Worm (Caenorhabditis elegans): ENCODE results near the gene srh-203.

DNA sequence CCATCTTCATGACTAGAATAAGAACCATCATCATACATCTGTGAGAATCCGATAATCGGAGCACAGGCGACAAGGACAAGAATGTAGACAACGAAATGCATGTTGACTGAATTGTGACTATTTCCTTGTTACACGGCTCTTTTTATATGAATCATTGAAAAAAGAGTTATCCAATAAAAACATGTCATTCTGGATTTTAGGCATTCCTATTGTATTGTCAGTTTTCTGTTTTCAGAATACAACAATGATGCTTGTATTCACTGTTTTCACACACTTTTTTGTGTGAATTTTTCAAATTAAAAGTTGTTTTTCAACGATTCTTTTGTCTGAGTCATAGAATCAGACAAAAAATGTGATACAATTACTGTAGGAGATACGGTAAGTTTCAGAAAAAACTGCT is 19.6 kb downstream of the srh-203 start, which contains the start of gene F20E11.18:
- no peak for TF ChIP-seq nhr-2 (tag; optimal IDR thresholded peaks at IDR 0.05)
- no peak for TF ChIP-seq snpc-4 (tag; optimal IDR thresholded peaks at IDR 0.05)
- TF ChIP-seq ces-1 (GFP tag; optimal IDR thresholded peaks at IDR 0.05): no peak
- TF ChIP-seq zip-8 (tag; optimal IDR thresholded peaks at IDR 0.05): no peak
- TF ChIP-seq lsy-2 (tag; optimal IDR thresholded peaks at IDR 0.05): no peak
- no peak for TF ChIP-seq nhr-237 (tag; optimal IDR thresholded peaks at IDR 0.05)
- no peak for TF ChIP-seq pha-4 (tag; optimal IDR thresholded peaks at IDR 0.05)
- no peak for TF ChIP-seq elt-1 (tag; optimal IDR thresholded peaks at IDR 0.05; ENCODE audit: borderline replicate concordance, insufficient read depth)
- TF ChIP-seq flh-1 (GFP tag; optimal IDR thresholded peaks at IDR 0.05): no peak
- TF ChIP-seq hlh-1 (tag; optimal IDR thresholded peaks at IDR 0.05): no peak
- TF ChIP-seq lin-13 (tag; optimal IDR thresholded peaks at IDR 0.05): no peak
- no peak for TF ChIP-seq nhr-76 (tag; optimal IDR thresholded peaks at IDR 0.05)
- no peak for TF ChIP-seq elt-3 (tag; optimal IDR thresholded peaks at IDR 0.05)
